Worm (Caenorhabditis elegans) whole organism, midembryonic: ENCODE data around the gene nas-12.
A peak's percentile ranks its signal among the peaks of the same experiment; 100 is the strongest.

Experiments used
- flt-1 ChIP-seq: fragments of 200-800 bp; sonication (Bioruptor generic); IDR thresholded peaks from 2 replicates; pipeline ENCODE4 v1.3.6; 2022; ENCODE audit warnings: missing genetic modification characterization, missing compliant biosample characterization
- ztf-23 ChIP-seq: fragments of 200-800 bp; sonication (Bioruptor generic); IDR thresholded peaks from 2 replicates; pipeline ENCODE4 v1.3.6; 2022; ENCODE audit warnings: missing genetic modification reagents, missing genetic modification characterization, missing compliant biosample characterization

- TF ChIP-seq flt-1 (GFP tag; lab: Robert Waterston, UW): 0 out of 2 replicates have a peak, but pooled peaks have one; percentile 22
- TF ChIP-seq ztf-23 (GFP tag; lab: Robert Waterston, UW): no peak
These were observed 33.2 kb upstream of the nas-12 start for ce11 chrIV:10190586-10190985.
